5 fruit fly cellular contexts compared by ENCODE assay signal in genomic region chr3R:12370643-12370995, dm6.
TF ChIP-seq lines count a peak whose summit lies in the region.

No protein-coding gene starts in this region.

- TF ChIP-seq CTCF in whole organism, embryonic (GFP tag; optimal IDR thresholded peaks at IDR 0.05; lab: Kevin White, UChicago): no peak

TF ChIP-seq in whole organism, adult, 20 proteins besides CTCF, POLR2A, EP300 and RAD21:
- peak; percentile 51 for TF ChIP-seq tj (GFP tag; optimal IDR thresholded peaks at IDR 0.05; lab: Kevin White, UChicago)
- TF ChIP-seq CG7045 (GFP tag; optimal IDR thresholded peaks at IDR 0.05; lab: Kevin White, UChicago): no peak
- no peak for TF ChIP-seq CG33017 (tag; optimal IDR thresholded peaks at IDR 0.05; lab: Kevin White, UChicago)
- TF ChIP-seq pad (GFP tag; optimal IDR thresholded peaks at IDR 0.05; lab: Kevin White, UChicago): no peak
- TF ChIP-seq kay (GFP tag; lab: Kevin White, UChicago; ENCODE audit: borderline replicate concordance): no peak
- no peak for TF ChIP-seq CG11617 (GFP tag; optimal IDR thresholded peaks at IDR 0.05; lab: Kevin White, UChicago)
- TF ChIP-seq Mnt (GFP tag; optimal IDR thresholded peaks at IDR 0.05; lab: Kevin White, UChicago): no peak

TF ChIP-seq in whole organism, embryonic, 481 proteins besides CTCF, POLR2A, EP300 and RAD21 (continues in another document):
- TF ChIP-seq chm (GFP tag; IDR thresholded peaks at IDR 0.05; lab: Robert Waterston, UW) (peak; percentile 27; the same call in 1 of the 2 replicates), BtbVII (GFP tag; optimal IDR thresholded peaks at IDR 0.05; lab: Kevin White, UChicago) (peak; percentile 29), Trl (optimal IDR thresholded peaks at IDR 0.05; lab: Kevin White, UChicago) (peak; percentile 53 to 72), Trl (GFP tag; optimal IDR thresholded peaks at IDR 0.05; lab: Kevin White, UChicago) (no peak), CG34422 (GFP tag; IDR thresholded peaks at IDR 0.05; lab: Robert Waterston, UW) (peak; percentile 10; the same call in 1 of the 3 replicates), chinmo (GFP tag; IDR thresholded peaks at IDR 0.05; lab: Robert Waterston, UW; ENCODE audit: partially characterized antibody) (0 out of 4 replicates have a peak, but pooled peaks have one; percentile 68), gro (GFP tag; optimal IDR thresholded peaks at IDR 0.05; lab: Kevin White, UChicago) (peak; percentile 2), CG34376 (GFP tag; optimal IDR thresholded peaks at IDR 0.05; lab: Kevin White, UChicago) (peak; percentile 66), Hr78 (GFP tag; optimal IDR thresholded peaks at IDR 0.05; lab: Kevin White, UChicago) (peak in 1 of 2 experiments; percentile 61), ase (GFP tag; IDR thresholded peaks at IDR 0.05; lab: Robert Waterston, UW) (no peak), CG10543 (GFP tag; optimal IDR thresholded peaks at IDR 0.05; lab: Kevin White, UChicago) (peak; percentile 36), corto (GFP tag; optimal IDR thresholded peaks at IDR 0.05; lab: Kevin White, UChicago) (peak; percentile 66), CG12769 (tag; optimal IDR thresholded peaks at IDR 0.05; lab: Kevin White, UChicago) (peak; percentile 64), CG13894 (tag; optimal IDR thresholded peaks at IDR 0.05; lab: Kevin White, UChicago) (peak; percentile 97), sna (GFP tag; IDR thresholded peaks at IDR 0.05; lab: Robert Waterston, UW; ENCODE audit: partially characterized antibody) (no peak), nom (GFP tag; optimal IDR thresholded peaks at IDR 0.05; lab: Kevin White, UChicago) (peak; percentile 59), CG4707 (GFP tag; optimal IDR thresholded peaks at IDR 0.05; lab: Kevin White, UChicago) (no peak), Doc3 (GFP tag; IDR thresholded peaks at IDR 0.05; lab: Robert Waterston, UW; ENCODE audit: partially characterized antibody) (no peak), sd (tag; optimal IDR thresholded peaks at IDR 0.05; lab: Kevin White, UChicago) (peak; percentile 92), CG31441 (GFP tag; IDR thresholded peaks at IDR 0.05; lab: Robert Waterston, UW) (no peak)

TF ChIP-seq in whole organism, prepupa, 60 proteins besides CTCF, POLR2A, EP300 and RAD21:
- peak; percentile 58 for TF ChIP-seq svp (GFP tag; lab: Kevin White, UChicago)
- no peak for TF ChIP-seq esn (GFP tag; optimal IDR thresholded peaks at IDR 0.05; lab: Kevin White, UChicago)
- TF ChIP-seq Eip78C (GFP tag; lab: Kevin White, UChicago): peak; percentile 67
- TF ChIP-seq Hr4 (GFP tag; optimal IDR thresholded peaks at IDR 0.05; lab: Kevin White, UChicago): no peak
- 0 out of 3 replicates have a peak, but pooled peaks have one; percentile 44 for TF ChIP-seq CG6163 (GFP tag; IDR thresholded peaks at IDR 0.05; lab: Robert Waterston, UW)
- no peak for TF ChIP-seq topi (GFP tag; optimal IDR thresholded peaks at IDR 0.05; lab: Kevin White, UChicago)
- TF ChIP-seq CG8119 (GFP tag; IDR thresholded peaks at IDR 0.05; lab: Robert Waterston, UW): 0 out of 3 replicates have a peak, but pooled peaks have one; percentile 34
- peak; percentile 11 to 27 for TF ChIP-seq ss (GFP tag; optimal IDR thresholded peaks at IDR 0.05; lab: Kevin White, UChicago)
- no peak for TF ChIP-seq Gug (GFP tag; IDR thresholded peaks at IDR 0.05; lab: Robert Waterston, UW)
- peak; percentile 22 for TF ChIP-seq dsx (GFP tag; optimal IDR thresholded peaks at IDR 0.05; lab: Kevin White, UChicago; ENCODE audit: poor library complexity, severe bottlenecking)

TF ChIP-seq in whole organism, pupa, 21 proteins besides CTCF, POLR2A, EP300 and RAD21:
- peak; percentile 10; the same call in 1 of the 2 replicates for TF ChIP-seq CG12605 (GFP tag; IDR thresholded peaks at IDR 0.05; lab: Robert Waterston, UW)
- TF ChIP-seq EcR (GFP tag; optimal IDR thresholded peaks at IDR 0.05; lab: Kevin White, UChicago): peak; percentile 84
- TF ChIP-seq CG17806 (tag; optimal IDR thresholded peaks at IDR 0.05; lab: Kevin White, UChicago): no peak
- TF ChIP-seq CG8301 (tag; optimal IDR thresholded peaks at IDR 0.05; lab: Kevin White, UChicago): no peak
- TF ChIP-seq CG10348 (GFP tag; IDR thresholded peaks at IDR 0.05; lab: Robert Waterston, UW): no peak
- no peak for TF ChIP-seq Snoo (tag; optimal IDR thresholded peaks at IDR 0.05; lab: Kevin White, UChicago)
- no peak for TF ChIP-seq Pif1B (GFP tag; optimal IDR thresholded peaks at IDR 0.05; lab: Kevin White, UChicago)
- TF ChIP-seq gl (tag; optimal IDR thresholded peaks at IDR 0.05; lab: Kevin White, UChicago): no peak
- TF ChIP-seq rn (GFP tag; IDR thresholded peaks at IDR 0.05; lab: Robert Waterston, UW): no peak
- TF ChIP-seq CG15710 (tag; optimal IDR thresholded peaks at IDR 0.05; lab: Kevin White, UChicago): no peak
- TF ChIP-seq CG4496 (GFP tag; IDR thresholded peaks at IDR 0.05; lab: Robert Waterston, UW): no peak
- no peak for TF ChIP-seq CG9948 (tag; optimal IDR thresholded peaks at IDR 0.05; lab: Kevin White, UChicago)
- no peak for TF ChIP-seq CG32121 (GFP tag; IDR thresholded peaks at IDR 0.05; lab: Robert Waterston, UW)
- no peak for TF ChIP-seq CG13204 (GFP tag; optimal IDR thresholded peaks at IDR 0.05; lab: Kevin White, UChicago)
- TF ChIP-seq D1 (tag; optimal IDR thresholded peaks at IDR 0.05; lab: Kevin White, UChicago): no peak
- no peak for TF ChIP-seq CG34367 (tag; optimal IDR thresholded peaks at IDR 0.05; lab: Kevin White, UChicago)
- TF ChIP-seq CG14655 (GFP tag; optimal IDR thresholded peaks at IDR 0.05; lab: Kevin White, UChicago): no peak
- TF ChIP-seq CG8159 (tag; optimal IDR thresholded peaks at IDR 0.05; lab: Kevin White, UChicago): no peak

TF ChIP-seq in whole organism, wandering third instar larva, 38 proteins besides CTCF, POLR2A, EP300 and RAD21:
- TF ChIP-seq pan (optimal IDR thresholded peaks at IDR 0.05; lab: Kevin White, UChicago) (no peak), foxo (GFP tag; optimal IDR thresholded peaks at IDR 0.05; lab: Kevin White, UChicago) (no peak), Dfd (GFP tag; optimal IDR thresholded peaks at IDR 0.05; lab: Kevin White, UChicago) (no peak), N (GFP tag; optimal IDR thresholded peaks at IDR 0.05; lab: Kevin White, UChicago) (no peak), h (GFP tag; optimal IDR thresholded peaks at IDR 0.05; lab: Kevin White, UChicago) (no peak), Myc (optimal IDR thresholded peaks at IDR 0.05; lab: Kevin White, UChicago) (no peak), brk (GFP tag; optimal IDR thresholded peaks at IDR 0.05; lab: Kevin White, UChicago) (no peak), Hnf4 (GFP tag; optimal IDR thresholded peaks at IDR 0.05; lab: Kevin White, UChicago) (no peak), br (GFP tag; optimal IDR thresholded peaks at IDR 0.05; lab: Kevin White, UChicago) (no peak), rgr (GFP tag; optimal IDR thresholded peaks at IDR 0.05; lab: Kevin White, UChicago) (no peak), psq (GFP tag; optimal IDR thresholded peaks at IDR 0.05; lab: Kevin White, UChicago) (no peak), woc (GFP tag; optimal IDR thresholded peaks at IDR 0.05; lab: Kevin White, UChicago) (peak; percentile 44), Abd-B (GFP tag; optimal IDR thresholded peaks at IDR 0.05; lab: Kevin White, UChicago) (no peak), jim (GFP tag; optimal IDR thresholded peaks at IDR 0.05; lab: Kevin White, UChicago) (no peak), CG32264 (GFP tag; optimal IDR thresholded peaks at IDR 0.05; lab: Kevin White, UChicago) (no peak), dmrt93B (GFP tag; optimal IDR thresholded peaks at IDR 0.05; lab: Kevin White, UChicago) (no peak), Mio (GFP tag; optimal IDR thresholded peaks at IDR 0.05; lab: Kevin White, UChicago) (no peak), Rel (GFP tag; optimal IDR thresholded peaks at IDR 0.05; lab: Kevin White, UChicago) (peak; percentile 20), Rel (tag; optimal IDR thresholded peaks at IDR 0.05; lab: Kevin White, UChicago) (no peak), tai (GFP tag; optimal IDR thresholded peaks at IDR 0.05; lab: Kevin White, UChicago) (no peak), Jra (GFP tag; optimal IDR thresholded peaks at IDR 0.05; lab: Kevin White, UChicago) (no peak), dl (GFP tag; optimal IDR thresholded peaks at IDR 0.05; lab: Kevin White, UChicago; ENCODE audit: insufficient read depth in 1 of 2, partially characterized antibody in 2 of 2) (peak in 1 of 2 experiments; percentile 49), sv (GFP tag; optimal IDR thresholded peaks at IDR 0.05; lab: Kevin White, UChicago) (no peak), usp (GFP tag; optimal IDR thresholded peaks at IDR 0.05; lab: Kevin White, UChicago) (no peak), HLH106 (tag; optimal IDR thresholded peaks at IDR 0.05; lab: Kevin White, UChicago) (no peak), dsf (GFP tag; optimal IDR thresholded peaks at IDR 0.05; lab: Kevin White, UChicago; ENCODE audit: borderline replicate concordance) (no peak), Hr78 (GFP tag; optimal IDR thresholded peaks at IDR 0.05; lab: Kevin White, UChicago) (no peak), Vsx2 (GFP tag; optimal IDR thresholded peaks at IDR 0.05; lab: Kevin White, UChicago; ENCODE audit: partially characterized antibody) (peak; percentile 49), CrebA (GFP tag; optimal IDR thresholded peaks at IDR 0.05; lab: Kevin White, UChicago; ENCODE audit: borderline replicate concordance) (peak; percentile 55), Dif (GFP tag; optimal IDR thresholded peaks at IDR 0.05; lab: Kevin White, UChicago; ENCODE audit: partially characterized antibody) (peak; percentile 63)
